Worm (Caenorhabditis elegans) whole organism, L2 larva: ENCODE results near the gene F59A7.11.

Source experiments
- Y55F3AM.14 ChIP-seq: fragments of 200-800 bp; sonication (Bioruptor generic); optimal IDR thresholded peaks from 2 replicates; lab custom pipeline; 2018; ENCODE audit warnings: mild to moderate bottlenecking, missing genetic modification characterization, missing compliant biosample characterization
- ZK546.5 ChIP-seq: sonication (generic microtip); optimal IDR thresholded peaks from 2 replicates; lab custom pipeline; 2017; ENCODE audit warnings: missing biosample characterization, missing genetic modification characterization
- lsy-2 ChIP-seq, 2 experiments: fragments of 150-350 bp in 1 of 2; sonication (generic microtip) in 1 of 2; optimal IDR thresholded peaks; 2 replicates each; lab custom pipeline; 2014 to 2017; ENCODE audit warnings: missing biosample characterization in 2 of 2, missing genetic modification characterization in 2 of 2
- snpc-4 ChIP-seq: fragments of 150-350 bp; optimal IDR thresholded peaks from 2 replicates; lab custom pipeline; 2014; ENCODE audit warnings: missing biosample characterization, missing genetic modification characterization
- unc-62 ChIP-seq: fragments of 150-350 bp; optimal IDR thresholded peaks from 2 replicates; lab custom pipeline; 2014; ENCODE audit warnings: missing biosample characterization, missing genetic modification reagents, missing genetic modification characterization

ce11 chrV:1975049-1975448, 38.7 kb downstream of the F59A7.11 start, which contains the start of gene fbxa-201:
- TF ChIP-seq ZK546.5 (tag; lab: Kevin White, UChicago): no peak
- TF ChIP-seq Y55F3AM.14 (GFP tag; lab: Kevin White, UChicago): no peak
- TF ChIP-seq snpc-4 (tag; lab: Kevin White, UChicago): no peak
- TF ChIP-seq unc-62 (GFP tag; lab: Kevin White, UChicago): no peak
- TF ChIP-seq lsy-2 (tag; optimal IDR thresholded peaks at IDR 0.05; lab: Kevin White, UChicago): no peak
